Fruit fly (Drosophila melanogaster) whole organism, embryonic: ENCODE data around the gene CG43273.
A peak's percentile ranks its signal among the peaks of the same experiment; 100 is the strongest.

Source experiments
- Asciz ChIP-seq: fragments of 200-800 bp; sonication (Bioruptor generic); optimal IDR thresholded peaks from 2 replicates; lab custom pipeline; 2017; ENCODE audit warnings: missing biosample characterization, mild to moderate bottlenecking, missing genetic modification characterization, missing genetic modification reagents
- Awh ChIP-seq: fragments of 200-800 bp; sonication (Bioruptor generic); IDR thresholded peaks from 2 replicates; pipeline ENCODE4, ENCODE4 v1.3.6; 2022; ENCODE audit warnings: missing biosample characterization, missing genetic modification characterization
- CG13296 ChIP-seq: fragments of 200-800 bp; sonication (Bioruptor generic); optimal IDR thresholded peaks from 3 replicates; lab custom pipeline; 2018; ENCODE audit warnings: missing biosample characterization, mild to moderate bottlenecking, missing genetic modification characterization
- CG13775 ChIP-seq: fragments of 200-800 bp; sonication (Bioruptor generic); optimal IDR thresholded peaks from 3 replicates; lab custom pipeline; 2017; ENCODE audit warnings: missing biosample characterization, mild to moderate bottlenecking, missing genetic modification characterization
- CG15514 ChIP-seq: fragments of 200-800 bp; sonication (Bioruptor generic); optimal IDR thresholded peaks from 3 replicates; lab custom pipeline; 2017; ENCODE audit warnings: missing biosample characterization, missing genetic modification characterization, mild to moderate bottlenecking, moderate library complexity, missing genetic modification reagents
- CG7556 ChIP-seq: fragments of 200-800 bp; sonication (Bioruptor generic); optimal IDR thresholded peaks from 2 replicates; lab custom pipeline; 2017; ENCODE audit warnings: missing biosample characterization, mild to moderate bottlenecking, missing genetic modification characterization
- Elba2 ChIP-seq: fragments of 200-800 bp; sonication (Bioruptor generic); optimal IDR thresholded peaks from 3 replicates; lab custom pipeline; 2016; ENCODE audit warnings: missing biosample characterization, missing genetic modification characterization
- HLH3B ChIP-seq: fragments of 200-800 bp; sonication (Bioruptor generic); IDR thresholded peaks from 2 replicates; pipeline ENCODE4 v1.3.6; 2022; ENCODE audit warnings: missing biosample characterization, missing genetic modification characterization
- HLHmδ ChIP-seq: fragments of 200-800 bp; sonication (Bioruptor generic); optimal IDR thresholded peaks from 2 replicates; lab custom pipeline; 2018; ENCODE audit warnings: missing biosample characterization, mild to moderate bottlenecking, missing genetic modification characterization, moderate library complexity
- HmgZ ChIP-seq: fragments of 200-800 bp; sonication (Bioruptor generic); optimal IDR thresholded peaks from 2 replicates; lab custom pipeline; 2018; ENCODE audit warnings: missing biosample characterization, mild to moderate bottlenecking, missing genetic modification characterization
- Hr51 ChIP-seq, 2 experiments: fragments of 200-800 bp; sonication (Bioruptor generic); optimal IDR thresholded peaks; 2 replicates in 1 of 2; 3 replicates in 1 of 2; lab custom pipeline; 2016 to 2018; ENCODE audit warnings: missing biosample characterization in 2 of 2, missing genetic modification characterization in 2 of 2, mild to moderate bottlenecking in 1 of 2, moderate library complexity in 1 of 2
- MBD-R2 ChIP-seq: fragments of 200-800 bp; sonication (Bioruptor generic); IDR thresholded peaks from 2 replicates; pipeline ENCODE4 v1.3.6; 2022; ENCODE audit warnings: missing biosample characterization, missing genetic modification characterization
- Max ChIP-seq: fragments of 200-800 bp; sonication (Bioruptor generic); optimal IDR thresholded peaks from 2 replicates; lab custom pipeline; 2016; ENCODE audit warnings: missing biosample characterization, mild to moderate bottlenecking, missing genetic modification characterization
- Pdp1 ChIP-seq, 2 experiments: fragments of 200-800 bp; sonication (Bioruptor generic); optimal IDR thresholded peaks; 3 replicates each; lab custom pipeline; 2016; ENCODE audit warnings: missing biosample characterization in 2 of 2, missing genetic modification characterization in 2 of 2, mild to moderate bottlenecking in 1 of 2, moderate library complexity in 1 of 2
- YL-1 ChIP-seq: fragments of 200-800 bp; sonication (Bioruptor generic); optimal IDR thresholded peaks from 3 replicates; lab custom pipeline; 2017; ENCODE audit warnings: missing biosample characterization, mild to moderate bottlenecking, missing genetic modification characterization
- chinmo ChIP-seq: fragments of 200-800 bp; sonication (Bioruptor generic); IDR thresholded peaks from 4 replicates; pipeline ENCODE4 v1.3.6; 2022; ENCODE audit warnings: missing biosample characterization, missing genetic modification characterization; ENCODE audit not compliant: partially characterized antibody
- crp ChIP-seq, 2 experiments: fragments of 200-800 bp; sonication (Bioruptor generic); optimal IDR thresholded peaks; 2 replicates in 1 of 2; 3 replicates in 1 of 2; lab custom pipeline; 2017; ENCODE audit warnings: missing biosample characterization in 2 of 2, missing genetic modification characterization in 2 of 2, mild to moderate bottlenecking in 1 of 2, moderate library complexity in 1 of 2
- dm ChIP-seq: fragments of 200-800 bp; sonication (Bioruptor generic); optimal IDR thresholded peaks from 3 replicates; lab custom pipeline; 2016; ENCODE audit warnings: missing biosample characterization, missing genetic modification characterization
- gcm ChIP-seq: fragments of 200-800 bp; sonication (Bioruptor generic); optimal IDR thresholded peaks from 2 replicates; lab custom pipeline; 2019; ENCODE audit warnings: missing biosample characterization, mild to moderate bottlenecking, missing genetic modification characterization, moderate library complexity
- grn ChIP-seq: fragments of 200-800 bp; sonication (Bioruptor generic); optimal IDR thresholded peaks from 3 replicates; lab custom pipeline; 2017; ENCODE audit warnings: missing biosample characterization, missing genetic modification characterization
- hkb ChIP-seq, 2 experiments: fragments of 200-800 bp in 1 of 2; fragments of >200 bp in 1 of 2; sonication (Bioruptor generic) in 1 of 2; IDR thresholded peaks in 1 of 2; optimal IDR thresholded peaks in 1 of 2; 2 replicates each; pipeline versions ENCODE4 v1.3.6 to Lab custom; 2017 to 2022; ENCODE audit warnings: missing biosample characterization in 1 of 2, missing genetic modification characterization in 1 of 2
- insv ChIP-seq, 2 experiments: fragments of 200-800 bp; sonication (Bioruptor generic); optimal IDR thresholded peaks; 3 replicates each; lab custom pipeline; 2016 to 2018; ENCODE audit warnings: missing biosample characterization in 2 of 2, missing genetic modification characterization in 2 of 2
- kah ChIP-seq: fragments of 200-800 bp; sonication (Bioruptor generic); optimal IDR thresholded peaks from 2 replicates; lab custom pipeline; 2018; ENCODE audit warnings: missing biosample characterization, mild to moderate bottlenecking, missing genetic modification characterization
- sr ChIP-seq: fragments of 200-800 bp; sonication (Bioruptor generic); IDR thresholded peaks from 3 replicates; pipeline ENCODE4 v1.3.6; 2022; ENCODE audit warnings: missing biosample characterization, missing genetic modification characterization
- trem ChIP-seq: fragments of 200-800 bp; optimal IDR thresholded peaks from 3 replicates; lab custom pipeline; 2019; ENCODE audit warnings: missing biosample characterization, mild to moderate bottlenecking, missing genetic modification characterization, moderate library complexity
- wor ChIP-seq: fragments of 200-800 bp; sonication (Bioruptor generic); IDR thresholded peaks from 2 replicates; pipeline ENCODE4 v1.3.6; 2022; ENCODE audit warnings: missing biosample characterization, missing genetic modification characterization

CG43273 gene

DNA sequence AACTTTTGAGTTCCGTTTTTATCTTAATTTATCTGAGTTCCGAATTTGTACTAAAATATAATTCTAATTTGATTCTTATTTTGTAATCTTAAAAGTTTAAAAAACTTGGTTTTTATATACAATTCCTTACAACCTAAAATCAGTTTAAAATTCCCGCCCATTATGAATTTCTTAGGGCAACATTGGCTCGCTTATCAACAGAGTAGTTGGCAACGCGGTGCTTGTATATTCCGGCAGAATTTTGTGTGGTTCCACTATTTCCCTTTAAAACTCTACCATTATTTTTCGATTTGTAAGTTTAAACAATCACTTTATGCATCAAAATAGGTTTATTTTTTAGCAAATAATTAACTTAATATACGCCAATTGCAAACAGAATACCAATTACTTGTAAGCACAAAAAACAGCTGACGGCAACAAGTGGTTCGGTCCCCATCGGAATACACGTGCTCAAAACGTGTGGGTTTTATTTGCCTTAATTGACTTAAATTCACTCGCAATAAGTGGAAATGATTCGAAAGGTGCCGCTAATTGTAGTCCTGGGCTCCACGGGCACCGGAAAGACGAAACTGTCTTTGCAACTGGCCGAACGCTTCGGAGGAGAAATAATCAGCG lies 46.8 kb downstream of the CG43273 start, which contains the start of the genes CG11089 and CG31381 (continued):
- peak; percentile 11 for TF ChIP-seq grn (GFP tag; lab: Kevin White, UChicago)
- peak in 1 of 2 experiments; percentile 76 for TF ChIP-seq crp (GFP tag; optimal IDR thresholded peaks at IDR 0.05; lab: Kevin White, UChicago)
- TF ChIP-seq hkb (optimal IDR thresholded peaks at IDR 0.05; lab: Kevin White, UChicago): no peak
- no peak for TF ChIP-seq hkb (GFP tag; IDR thresholded peaks at IDR 0.05; lab: Robert Waterston, UW)
- no peak for TF ChIP-seq chinmo (GFP tag; lab: Robert Waterston, UW)
- peak; percentile 25 for TF ChIP-seq Asciz
- peak; percentile 89 for TF ChIP-seq dm (GFP tag; lab: Kevin White, UChicago)
- TF ChIP-seq MBD-R2 (GFP tag; lab: Robert Waterston, UW): 0 out of 2 replicates have a peak, but pooled peaks have one; percentile 6
- no peak for TF ChIP-seq YL-1
- peak; percentile 83 for TF ChIP-seq CG15514
- TF ChIP-seq trem (tag; lab: Kevin White, UChicago): peak; percentile 34
- no peak for TF ChIP-seq gcm (GFP tag; lab: Kevin White, UChicago)
- no peak for TF ChIP-seq Hr51 (GFP tag; optimal IDR thresholded peaks at IDR 0.05; lab: Kevin White, UChicago)
- peak; percentile 66 for TF ChIP-seq Max (GFP tag; lab: Kevin White, UChicago)
- TF ChIP-seq CG7556 (GFP tag; lab: Kevin White, UChicago): peak; percentile 24
- no peak for TF ChIP-seq HLH3B (GFP tag; lab: Robert Waterston, UW)
- peak; percentile 13 for TF ChIP-seq Elba2 (GFP tag; lab: Kevin White, UChicago)
- TF ChIP-seq CG13775: peak; percentile 6

DNA sequence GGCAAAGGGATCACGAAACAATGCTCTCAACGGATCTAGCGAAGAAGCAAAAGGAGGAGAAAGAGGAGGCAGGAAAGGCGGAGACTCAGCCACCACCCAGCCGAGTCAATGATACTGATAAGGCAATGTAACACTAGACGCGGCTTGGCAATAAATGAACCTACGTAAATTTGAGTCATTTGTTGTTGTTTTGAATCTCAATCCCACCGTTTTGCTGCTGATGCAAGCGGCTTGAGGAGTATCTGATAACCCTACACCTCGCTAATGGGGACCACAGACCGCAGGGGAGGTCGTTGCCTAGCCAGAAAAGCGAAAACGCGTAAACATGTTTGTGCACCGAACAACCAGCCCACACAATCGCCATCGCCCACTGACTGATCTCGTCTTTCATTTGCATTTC lies 48.6 kb downstream of the CG43273 start:
- no peak for TF ChIP-seq HLHmδ
- no peak for TF ChIP-seq CG13296 (GFP tag; lab: Kevin White, UChicago)
- no peak for TF ChIP-seq HmgZ
- no peak for TF ChIP-seq Awh
- no peak for TF ChIP-seq insv (GFP tag; optimal IDR thresholded peaks at IDR 0.05; lab: Kevin White, UChicago)
- TF ChIP-seq sr: peak; percentile 53
- no peak for TF ChIP-seq wor (GFP tag; lab: Robert Waterston, UW)
- 0 out of 4 replicates have a peak, but pooled peaks have one; percentile 37 for TF ChIP-seq chinmo (GFP tag; lab: Robert Waterston, UW)
- peak in 1 of 2 experiments; percentile 5 for TF ChIP-seq Pdp1 (GFP tag; optimal IDR thresholded peaks at IDR 0.05; lab: Kevin White, UChicago)
- TF ChIP-seq kah: no peak
